Worm (Caenorhabditis elegans): ENCODE measurements around the gene mltn-6.

Gene mltn-6

DNA sequence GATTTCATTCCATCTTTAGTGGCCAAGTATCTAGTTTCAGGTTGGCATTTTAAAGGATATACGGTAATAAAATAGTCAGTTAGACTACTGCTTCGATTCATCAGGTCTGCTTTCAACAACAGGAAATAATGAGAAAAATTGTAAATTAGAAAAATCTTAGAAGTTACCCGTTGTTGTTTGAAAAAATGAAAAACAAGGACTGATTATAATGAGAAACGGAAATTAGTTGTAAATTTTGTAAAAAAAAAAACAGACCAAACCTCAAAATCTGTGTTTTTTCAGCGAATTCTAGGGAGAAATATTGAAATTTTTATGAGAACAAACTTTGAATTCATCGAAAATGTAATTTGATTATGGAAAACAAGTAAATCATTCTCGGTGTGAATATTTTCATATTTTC is 38.3 kb downstream of the mltn-6 start, which contains the start of gene srh-62:
TSS of gene srh-62 (minus strand) at position 101 of the 400 bp plus-strand sequence.
- no peak for TF ChIP-seq egl-5 (tag; optimal IDR thresholded peaks at IDR 0.05)
- no peak for TF ChIP-seq nhr-67 (tag; optimal IDR thresholded peaks at IDR 0.05)
- no peak for TF ChIP-seq fkh-10 (GFP tag; optimal IDR thresholded peaks at IDR 0.05)
- TF ChIP-seq ztf-11 (tag; optimal IDR thresholded peaks at IDR 0.05): no peak

- no peak for TF ChIP-seq ZK546.5 (tag; optimal IDR thresholded peaks at IDR 0.05)
- TF ChIP-seq jun-1 (tag; optimal IDR thresholded peaks at IDR 0.05): no peak
- no peak for TF ChIP-seq nhr-77 (tag; optimal IDR thresholded peaks at IDR 0.05)
- TF ChIP-seq R02D3.7 (tag; optimal IDR thresholded peaks at IDR 0.05): no peak
- no peak for TF ChIP-seq skn-1 (tag; optimal IDR thresholded peaks at IDR 0.05)
- no peak for TF ChIP-seq hmg-11 (tag; optimal IDR thresholded peaks at IDR 0.05)
- TF ChIP-seq zag-1 (tag; optimal IDR thresholded peaks at IDR 0.05): no peak
- TF ChIP-seq lin-39 (tag; optimal IDR thresholded peaks at IDR 0.05): no peak
- TF ChIP-seq ceh-9 (tag; optimal IDR thresholded peaks at IDR 0.05): no peak
- TF ChIP-seq elt-1 (tag; optimal IDR thresholded peaks at IDR 0.05): no peak
- TF ChIP-seq ama-1 (optimal IDR thresholded peaks at IDR 0.05): no peak
- TF ChIP-seq ztf-4 (tag; optimal IDR thresholded peaks at IDR 0.05): no peak
- TF ChIP-seq egl-5 (tag; optimal IDR thresholded peaks at IDR 0.05): no peak
- TF ChIP-seq unc-39 (tag; optimal IDR thresholded peaks at IDR 0.05): no peak
- TF ChIP-seq pqm-1 (tag; optimal IDR thresholded peaks at IDR 0.05): no peak
- TF ChIP-seq snpc-4 (tag; optimal IDR thresholded peaks at IDR 0.05): no peak
- TF ChIP-seq pha-4 (tag; optimal IDR thresholded peaks at IDR 0.05): no peak
Observed at ce11 chrV:404210-404669, 39.5 kb downstream of the mltn-6 start, which contains the start of gene nhr-252. nhr-252 (plus strand) TSS chrV:404619.

DNA sequence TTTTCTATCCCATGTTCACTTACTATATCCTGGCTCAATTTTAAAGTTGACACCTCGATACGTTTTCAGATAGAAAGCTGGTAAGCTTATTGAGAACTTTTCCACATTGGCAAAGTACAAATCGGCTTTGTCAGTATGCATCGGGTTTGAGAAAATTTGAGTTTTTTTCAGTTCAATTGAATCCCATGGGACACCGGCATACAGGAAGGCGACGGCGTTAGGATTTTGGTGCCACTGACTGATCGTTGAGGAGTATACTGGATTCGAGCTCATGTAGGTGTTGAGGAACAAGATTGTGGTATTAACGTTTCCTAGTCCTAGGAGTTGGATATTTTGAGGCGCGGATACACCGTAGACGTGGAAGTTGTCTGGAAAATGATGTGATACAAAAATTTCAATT is 48.1 kb downstream of the mltn-6 start:
- no peak for TF ChIP-seq egl-27 (tag; optimal IDR thresholded peaks at IDR 0.05)
- TF ChIP-seq R02D3.7 (tag; optimal IDR thresholded peaks at IDR 0.05): no peak
- no peak for TF ChIP-seq jun-1 (tag; optimal IDR thresholded peaks at IDR 0.05)
- no peak for TF ChIP-seq pqm-1 (tag; optimal IDR thresholded peaks at IDR 0.05)
- TF ChIP-seq nhr-43 (tag; optimal IDR thresholded peaks at IDR 0.05; ENCODE audit: poor library complexity, severe bottlenecking): no peak
- TF ChIP-seq nhr-237 (tag; optimal IDR thresholded peaks at IDR 0.05): no peak
- no peak for TF ChIP-seq skn-1 (tag; optimal IDR thresholded peaks at IDR 0.05)
- no peak for TF ChIP-seq nhr-23 (tag; optimal IDR thresholded peaks at IDR 0.05)
- no peak for TF ChIP-seq pha-4 (tag; optimal IDR thresholded peaks at IDR 0.05)

DNA sequence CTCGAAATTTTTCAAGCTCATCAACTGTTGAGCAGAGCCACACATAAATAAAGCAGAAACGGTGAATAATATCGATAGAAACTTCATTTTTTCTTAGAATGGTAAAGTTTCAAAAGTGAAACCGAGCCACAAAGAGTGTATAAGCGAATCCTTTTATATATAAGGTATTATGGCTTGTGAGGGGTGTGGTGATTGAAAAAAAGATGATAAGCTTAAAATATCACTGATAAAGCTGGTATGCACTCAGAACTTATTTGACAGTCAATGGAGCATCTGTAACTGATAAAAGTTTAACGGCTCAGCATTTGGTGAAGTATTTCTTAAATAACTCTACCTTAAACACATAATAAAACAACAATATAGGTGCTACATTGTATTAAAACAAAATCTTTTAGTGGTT is 49.9 kb downstream of the mltn-6 start, which contains the start of gene dod-19:
TSS of gene dod-19 (minus strand) at position 130 of the 400 bp plus-strand sequence.
- TF ChIP-seq eor-1 (tag; optimal IDR thresholded peaks at IDR 0.05): no peak
- no peak for TF ChIP-seq elt-2 (tag; optimal IDR thresholded peaks at IDR 0.05)
- no peak for TF ChIP-seq unc-62 (GFP tag; optimal IDR thresholded peaks at IDR 0.05)
- no peak for TF ChIP-seq nfya-1 (tag; optimal IDR thresholded peaks at IDR 0.05; ENCODE audit: insufficient read depth)

DNA sequence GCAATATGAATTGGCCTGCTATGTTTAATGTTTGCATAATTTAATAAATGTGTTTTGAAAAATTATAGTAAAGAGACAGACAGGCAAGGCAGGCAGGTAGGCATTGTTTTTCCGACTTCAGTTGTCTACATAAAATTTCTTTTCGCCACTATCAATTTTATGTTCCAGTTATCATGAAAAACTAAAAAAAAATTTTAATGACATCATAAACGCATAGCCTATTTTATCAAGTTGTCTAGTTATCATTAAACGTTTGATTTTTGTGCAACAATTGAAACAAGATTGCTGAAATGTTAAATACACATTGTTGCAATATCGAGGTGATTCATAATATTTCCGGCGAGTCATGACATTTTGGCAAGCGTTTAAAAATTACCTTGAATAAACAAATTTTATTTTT is 50.3 kb downstream of the mltn-6 start:
- TF ChIP-seq ztf-4 (tag; optimal IDR thresholded peaks at IDR 0.05) (no peak), pqm-1 (tag; optimal IDR thresholded peaks at IDR 0.05) (peak; percentile 93), elt-2 (tag; optimal IDR thresholded peaks at IDR 0.05) (peak; percentile 79)

ce11 chrV:417656-418353 is 53.1 kb downstream of the mltn-6 start, which contains the start of gene irg-8:
irg-8 (minus strand) TSS chrV:417706.
- TF ChIP-seq ztf-11 (tag; optimal IDR thresholded peaks at IDR 0.05) (no peak), elt-2 (tag; optimal IDR thresholded peaks at IDR 0.05) (peak; percentile 77), aly-2 (tag; optimal IDR thresholded peaks at IDR 0.05) (no peak), elt-3 (tag; optimal IDR thresholded peaks at IDR 0.05) (no peak), pqm-1 (tag; optimal IDR thresholded peaks at IDR 0.05) (peak; percentile 25), nfya-1 (tag; optimal IDR thresholded peaks at IDR 0.05; ENCODE audit: insufficient read depth) (no peak), daf-12 (tag; optimal IDR thresholded peaks at IDR 0.05) (no peak), hmg-11 (tag; optimal IDR thresholded peaks at IDR 0.05) (no peak), snpc-4 (tag; optimal IDR thresholded peaks at IDR 0.05) (no peak), ceh-16 (tag; optimal IDR thresholded peaks at IDR 0.05) (no peak), nhr-67 (tag; optimal IDR thresholded peaks at IDR 0.05) (no peak), egl-5 (tag; optimal IDR thresholded peaks at IDR 0.05) (no peak), unc-62 (GFP tag; optimal IDR thresholded peaks at IDR 0.05) (no peak), nhr-43 (tag; optimal IDR thresholded peaks at IDR 0.05; ENCODE audit: poor library complexity, severe bottlenecking) (no peak), nhr-12 (tag; optimal IDR thresholded peaks at IDR 0.05) (no peak)
